Worm (Caenorhabditis elegans): ENCODE data around the gene slc-28.2.
A peak's percentile ranks its signal among the peaks of the same experiment; 100 is the strongest.

slc-28.2 gene

ce11 chrV:3431535-3431990, 28.5 kb upstream of the slc-28.2 start, which contains the start of the genes T20D4.19 and srj-9:
Gene T20D4.19 (minus strand): TSS chrV:3431635.
Gene srj-9 (plus strand): TSS chrV:3431940.
- TF ChIP-seq zag-1 (tag; optimal IDR thresholded peaks at IDR 0.05) (no peak), elt-1 (tag; optimal IDR thresholded peaks at IDR 0.05) (no peak), ztf-11 (tag; optimal IDR thresholded peaks at IDR 0.05) (no peak)

ce11 chrV:3442609-3443008, 17.4 kb upstream of the slc-28.2 start:
- no peak for TF ChIP-seq nhr-23 (tag; optimal IDR thresholded peaks at IDR 0.05)
- TF ChIP-seq nhr-25 (tag; optimal IDR thresholded peaks at IDR 0.05) = no peak
- TF ChIP-seq nfya-1 (tag; optimal IDR thresholded peaks at IDR 0.05; ENCODE audit: insufficient read depth) = no peak
- TF ChIP-seq mml-1 (tag; optimal IDR thresholded peaks at IDR 0.05) = no peak
- TF ChIP-seq elt-2 (tag; optimal IDR thresholded peaks at IDR 0.05) = no peak
- no peak for TF ChIP-seq ztf-11 (tag; optimal IDR thresholded peaks at IDR 0.05)
- no peak for TF ChIP-seq pha-4 (tag; optimal IDR thresholded peaks at IDR 0.05)
- no peak for TF ChIP-seq ceh-82 (tag; optimal IDR thresholded peaks at IDR 0.05)
- no peak for TF ChIP-seq zag-1 (tag; optimal IDR thresholded peaks at IDR 0.05)
- TF ChIP-seq lin-15B (tag; optimal IDR thresholded peaks at IDR 0.05) = no peak
- TF ChIP-seq ztf-4 (tag; optimal IDR thresholded peaks at IDR 0.05) = no peak
- TF ChIP-seq nhr-237 (tag; optimal IDR thresholded peaks at IDR 0.05) = no peak

ce11 chrV:3444777-3445089, 15.3 kb upstream of the slc-28.2 start, which contains the start of gene cfz-2:
Gene cfz-2 (minus strand): TSS chrV:3444877.
- TF ChIP-seq mml-1 (tag; optimal IDR thresholded peaks at IDR 0.05) (no peak), ztf-4 (tag; optimal IDR thresholded peaks at IDR 0.05) (no peak), aly-2 (tag; optimal IDR thresholded peaks at IDR 0.05) (no peak), fos-1 (tag; optimal IDR thresholded peaks at IDR 0.05) (no peak), jun-1 (tag; optimal IDR thresholded peaks at IDR 0.05) (no peak), ceh-82 (tag; optimal IDR thresholded peaks at IDR 0.05) (no peak), unc-62 (GFP tag; optimal IDR thresholded peaks at IDR 0.05) (no peak), zag-1 (tag; optimal IDR thresholded peaks at IDR 0.05) (no peak), skn-1 (tag; optimal IDR thresholded peaks at IDR 0.05) (no peak), nhr-28 (tag; optimal IDR thresholded peaks at IDR 0.05) (no peak), lin-39 (tag; optimal IDR thresholded peaks at IDR 0.05) (no peak), elt-2 (tag; optimal IDR thresholded peaks at IDR 0.05) (no peak), pqm-1 (tag; optimal IDR thresholded peaks at IDR 0.05) (no peak), ama-1 (optimal IDR thresholded peaks at IDR 0.05) (no peak), egl-5 (tag; optimal IDR thresholded peaks at IDR 0.05) (no peak), ztf-11 (tag; optimal IDR thresholded peaks at IDR 0.05) (no peak), elt-3 (tag; optimal IDR thresholded peaks at IDR 0.05) (no peak)

ce11 chrV:3445090-3445832, 14.8 kb upstream of the slc-28.2 start:
- TF ChIP-seq nhr-23 (tag; optimal IDR thresholded peaks at IDR 0.05) (no peak), elt-2 (tag; optimal IDR thresholded peaks at IDR 0.05) (no peak), ceh-16 (tag; optimal IDR thresholded peaks at IDR 0.05) (no peak), nhr-12 (tag; optimal IDR thresholded peaks at IDR 0.05) (no peak), egl-5 (tag; optimal IDR thresholded peaks at IDR 0.05) (no peak), lsy-12 (tag; optimal IDR thresholded peaks at IDR 0.05) (no peak), nhr-237 (tag; optimal IDR thresholded peaks at IDR 0.05) (no peak), pha-4 (tag; optimal IDR thresholded peaks at IDR 0.05) (peak; percentile 10), sea-2 (GFP tag; optimal IDR thresholded peaks at IDR 0.05) (no peak)

- no peak for TF ChIP-seq snpc-4 (tag; optimal IDR thresholded peaks at IDR 0.05)
- no peak for TF ChIP-seq nhr-25 (tag; optimal IDR thresholded peaks at IDR 0.05)
- no peak for TF ChIP-seq nfya-1 (tag; optimal IDR thresholded peaks at IDR 0.05; ENCODE audit: insufficient read depth)
These were observed 10.2 kb upstream of the slc-28.2 start for ce11 chrV:3449810-3450209.

ce11 chrV:3450351-3450750, 9.7 kb upstream of the slc-28.2 start:
- TF ChIP-seq ceh-28 (tag; optimal IDR thresholded peaks at IDR 0.05) (no peak), lin-15B (tag; optimal IDR thresholded peaks at IDR 0.05) (no peak), tbx-2 (tag; optimal IDR thresholded peaks at IDR 0.05) (no peak), ceh-16 (tag; optimal IDR thresholded peaks at IDR 0.05) (no peak), egl-5 (tag; optimal IDR thresholded peaks at IDR 0.05) (no peak), lin-39 (tag; optimal IDR thresholded peaks at IDR 0.05) (no peak), unc-39 (tag; optimal IDR thresholded peaks at IDR 0.05) (no peak), jun-1 (tag; optimal IDR thresholded peaks at IDR 0.05) (no peak), aly-2 (tag; optimal IDR thresholded peaks at IDR 0.05) (no peak), nhr-12 (tag; optimal IDR thresholded peaks at IDR 0.05) (no peak), pqm-1 (tag; optimal IDR thresholded peaks at IDR 0.05) (no peak), nhr-237 (tag; optimal IDR thresholded peaks at IDR 0.05) (no peak), nhr-76 (tag; optimal IDR thresholded peaks at IDR 0.05) (no peak), zag-1 (tag; optimal IDR thresholded peaks at IDR 0.05) (no peak)

Data from whole organism, L3 larva.